Worm (Caenorhabditis elegans): ENCODE measurements around the gene rcd-1.

rcd-1 gene

DNA sequence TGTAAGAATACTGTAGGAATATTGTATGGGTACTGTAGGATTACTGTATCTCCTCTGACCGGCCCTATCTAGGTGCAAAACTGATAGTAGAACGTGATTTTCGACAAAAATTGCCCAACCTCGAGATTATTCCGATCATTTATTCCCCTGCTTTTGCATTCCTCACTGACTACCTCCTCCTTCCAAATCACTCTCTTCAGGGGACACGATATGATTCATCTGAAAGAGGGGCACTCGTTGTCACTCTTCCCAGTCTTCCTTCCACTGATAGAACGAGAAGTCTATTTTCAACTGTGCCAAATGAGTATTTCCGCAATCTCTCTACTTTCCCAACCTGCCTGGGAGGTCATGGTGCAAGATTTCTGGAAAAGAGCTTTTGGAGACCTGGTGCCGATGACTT lies 14.1 kb upstream of the rcd-1 start, which contains the start of gene F12E12.2:
TSS of gene F12E12.2 (plus strand) at position 301 of the 400 bp plus-strand sequence.
- TF ChIP-seq snpc-4 (tag; optimal IDR thresholded peaks at IDR 0.05), result no peak
- no peak for TF ChIP-seq drap-1 (GFP tag; optimal IDR thresholded peaks at IDR 0.05)
- no peak for TF ChIP-seq nhr-2 (tag; optimal IDR thresholded peaks at IDR 0.05)
- no peak for TF ChIP-seq elt-3 (tag; optimal IDR thresholded peaks at IDR 0.05)
- no peak for TF ChIP-seq zip-8 (tag; optimal IDR thresholded peaks at IDR 0.05)
- no peak for TF ChIP-seq nhr-237 (tag; optimal IDR thresholded peaks at IDR 0.05)
- TF ChIP-seq ceh-83 (GFP tag; optimal IDR thresholded peaks at IDR 0.05), result no peak
- TF ChIP-seq pha-4 (tag; optimal IDR thresholded peaks at IDR 0.05), result no peak
- TF ChIP-seq lin-13 (tag; optimal IDR thresholded peaks at IDR 0.05), result no peak
- TF ChIP-seq nhr-76 (tag; optimal IDR thresholded peaks at IDR 0.05), result no peak

ce11 chrII:3741584-3741983 lies 12.1 kb upstream of the rcd-1 start, which contains the start of gene F12E12.1:
Gene F12E12.1, plus strand, starts transcription at chrII:3741884.
- no peak for TF ChIP-seq unc-39 (tag; optimal IDR thresholded peaks at IDR 0.05)
- no peak for TF ChIP-seq tbx-8 (GFP tag; optimal IDR thresholded peaks at IDR 0.05)
- TF ChIP-seq unc-120 (tag; optimal IDR thresholded peaks at IDR 0.05; ENCODE audit: poor library complexity, severe bottlenecking), result no peak
- no peak for TF ChIP-seq cnd-1 (tag; optimal IDR thresholded peaks at IDR 0.05)
- no peak for TF ChIP-seq snpc-4 (tag; optimal IDR thresholded peaks at IDR 0.05)
- TF ChIP-seq sem-2 (GFP tag; optimal IDR thresholded peaks at IDR 0.05), result no peak

ce11 chrII:3743684-3744200 lies 10.0 kb upstream of the rcd-1 start, which contains the start of gene nta-1:
Gene nta-1, minus strand, starts transcription at chrII:3743814.
- no peak for TF ChIP-seq lin-32 (GFP tag; optimal IDR thresholded peaks at IDR 0.05)
- no peak for TF ChIP-seq nhr-237 (tag; optimal IDR thresholded peaks at IDR 0.05)
- TF ChIP-seq sptf-1 (tag; optimal IDR thresholded peaks at IDR 0.05), result no peak

- TF ChIP-seq cnd-1 (tag; optimal IDR thresholded peaks at IDR 0.05), result no peak
- TF ChIP-seq sem-2 (GFP tag; optimal IDR thresholded peaks at IDR 0.05), result no peak
- no peak for TF ChIP-seq M03D4.4 (tag; optimal IDR thresholded peaks at IDR 0.05)
- TF ChIP-seq unc-39 (tag; optimal IDR thresholded peaks at IDR 0.05), result no peak
- TF ChIP-seq elt-3 (tag; optimal IDR thresholded peaks at IDR 0.05), result no peak
- TF ChIP-seq lsy-2 (tag; optimal IDR thresholded peaks at IDR 0.05), result no peak
- TF ChIP-seq nhr-237 (tag; optimal IDR thresholded peaks at IDR 0.05), result no peak
- no peak for TF ChIP-seq snpc-4 (tag; optimal IDR thresholded peaks at IDR 0.05)
- TF ChIP-seq sptf-1 (tag; optimal IDR thresholded peaks at IDR 0.05), result no peak
- no peak for TF ChIP-seq mep-1 (tag; optimal IDR thresholded peaks at IDR 0.05)
- no peak for TF ChIP-seq ces-1 (GFP tag; optimal IDR thresholded peaks at IDR 0.05)
- no peak for TF ChIP-seq nhr-2 (tag; optimal IDR thresholded peaks at IDR 0.05)
- TF ChIP-seq nhr-28 (tag; optimal IDR thresholded peaks at IDR 0.05), result no peak
- no peak for TF ChIP-seq ceh-43 (GFP tag; optimal IDR thresholded peaks at IDR 0.05)
- no peak for TF ChIP-seq lin-13 (tag; optimal IDR thresholded peaks at IDR 0.05)
- no peak for TF ChIP-seq ceh-83 (GFP tag; optimal IDR thresholded peaks at IDR 0.05)
- no peak for TF ChIP-seq unc-120 (tag; optimal IDR thresholded peaks at IDR 0.05; ENCODE audit: poor library complexity, severe bottlenecking)
- no peak for TF ChIP-seq blmp-1 (tag; optimal IDR thresholded peaks at IDR 0.05)
Observed at ce11 chrII:3747405-3747804, 6.3 kb upstream of the rcd-1 start, which contains the start of gene fbxb-92. Gene fbxb-92, minus strand, starts transcription at chrII:3747505.

DNA sequence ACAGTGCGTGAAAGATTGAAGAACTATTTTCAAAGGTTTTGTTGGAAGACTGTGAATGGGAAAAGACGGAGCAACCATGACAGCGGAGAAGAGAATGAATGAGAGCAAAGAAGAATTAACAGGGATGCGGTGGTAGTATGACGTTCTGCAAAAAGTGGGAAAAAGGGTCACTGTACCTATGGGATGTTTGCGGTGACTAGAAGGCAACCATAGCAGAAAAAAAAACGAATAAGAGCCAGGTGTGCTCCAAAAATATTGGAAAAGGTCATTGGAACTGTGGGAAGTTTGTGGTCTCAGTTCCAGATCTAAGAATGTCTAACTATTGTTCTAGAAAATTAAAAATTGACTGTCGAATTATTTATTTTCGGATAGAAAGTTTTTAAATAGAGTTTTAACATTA lies 5.0 kb upstream of the rcd-1 start, which contains the start of gene fbxb-90:
TSS of gene fbxb-90 (minus strand) at position 101 of the 400 bp plus-strand sequence.
- no peak for TF ChIP-seq cnd-1 (tag; optimal IDR thresholded peaks at IDR 0.05)
- no peak for TF ChIP-seq ceh-83 (GFP tag; optimal IDR thresholded peaks at IDR 0.05)
- no peak for TF ChIP-seq ceh-43 (GFP tag; optimal IDR thresholded peaks at IDR 0.05)
- no peak for TF ChIP-seq hlh-1 (tag; optimal IDR thresholded peaks at IDR 0.05)
- no peak for TF ChIP-seq ces-1 (GFP tag; optimal IDR thresholded peaks at IDR 0.05)
- no peak for TF ChIP-seq unc-39 (tag; optimal IDR thresholded peaks at IDR 0.05)
- no peak for TF ChIP-seq nhr-12 (tag; optimal IDR thresholded peaks at IDR 0.05)
- TF ChIP-seq snpc-4 (tag; optimal IDR thresholded peaks at IDR 0.05), result no peak
- no peak for TF ChIP-seq ceh-39 (tag; optimal IDR thresholded peaks at IDR 0.05)
- no peak for TF ChIP-seq nhr-76 (tag; optimal IDR thresholded peaks at IDR 0.05)
- no peak for TF ChIP-seq nhr-237 (tag; optimal IDR thresholded peaks at IDR 0.05)
- no peak for TF ChIP-seq ztf-11 (tag; optimal IDR thresholded peaks at IDR 0.05)
- no peak for TF ChIP-seq sem-2 (GFP tag; optimal IDR thresholded peaks at IDR 0.05)
- no peak for TF ChIP-seq mls-2 (tag; optimal IDR thresholded peaks at IDR 0.05)
- no peak for TF ChIP-seq mab-5 (tag; optimal IDR thresholded peaks at IDR 0.05)

DNA sequence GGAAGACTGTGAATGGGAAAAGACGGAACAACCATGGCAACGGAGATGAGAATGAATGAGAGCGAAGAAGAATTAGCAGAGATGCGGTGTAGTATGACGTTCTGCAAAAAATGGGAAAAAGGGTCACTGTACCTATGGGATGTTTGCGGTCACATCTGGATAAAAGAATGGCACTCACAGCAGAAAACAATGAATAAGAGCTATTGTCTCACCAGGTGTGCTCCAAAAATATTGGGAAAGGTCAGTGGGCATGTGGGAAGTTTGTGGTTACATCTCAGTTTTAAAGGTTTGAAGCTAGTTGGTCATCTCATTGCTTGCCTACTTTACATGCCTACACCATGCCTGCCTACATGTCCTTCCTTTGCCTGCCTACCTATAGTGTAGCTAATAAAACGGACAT lies 3.0 kb upstream of the rcd-1 start, which contains the start of gene fbxb-91:
TSS of gene fbxb-91 (minus strand) at position 101 of the 400 bp plus-strand sequence.
- TF ChIP-seq elt-3 (tag; optimal IDR thresholded peaks at IDR 0.05), result no peak
- TF ChIP-seq flh-1 (GFP tag; optimal IDR thresholded peaks at IDR 0.05), result no peak
- TF ChIP-seq ces-1 (GFP tag; optimal IDR thresholded peaks at IDR 0.05), result no peak
- no peak for TF ChIP-seq nhr-237 (tag; optimal IDR thresholded peaks at IDR 0.05)
- no peak for TF ChIP-seq cnd-1 (tag; optimal IDR thresholded peaks at IDR 0.05)
- TF ChIP-seq ceh-43 (GFP tag; optimal IDR thresholded peaks at IDR 0.05), result no peak
- TF ChIP-seq mls-2 (tag; optimal IDR thresholded peaks at IDR 0.05), result no peak
- no peak for TF ChIP-seq lsy-2 (tag; optimal IDR thresholded peaks at IDR 0.05)
